Worm (Caenorhabditis elegans): ENCODE measurements around the gene F13E9.11.

F13E9.11 gene

DNA sequence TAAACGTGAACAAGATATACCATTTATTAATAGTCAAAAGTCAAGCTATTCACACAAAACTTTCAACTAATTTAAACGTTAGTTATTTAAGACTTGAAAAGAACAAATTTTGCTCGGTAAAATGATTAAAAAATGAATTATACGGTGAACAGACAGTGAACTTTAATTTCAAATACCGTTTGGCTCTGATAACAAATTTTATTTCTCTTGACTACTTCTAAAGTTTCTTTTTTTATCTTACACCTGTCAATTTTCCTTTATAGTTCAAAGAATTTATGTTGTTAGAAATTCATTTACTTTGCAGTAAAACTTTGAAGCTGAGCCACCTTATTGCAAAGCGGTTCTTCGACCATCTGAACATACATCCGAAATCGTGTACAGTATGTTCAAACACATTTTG lies 46.5 kb upstream of the F13E9.11 start, which contains the start of gene ZK593.3:
ZK593.3 (plus strand) TSS at position 301 of the 400 bp plus-strand sequence.
- TF ChIP-seq elt-4 (tag; optimal IDR thresholded peaks at IDR 0.05), result no peak
- no peak for TF ChIP-seq C38D4.7 (GFP tag; optimal IDR thresholded peaks at IDR 0.05)
- no peak for TF ChIP-seq ceh-31 (tag; optimal IDR thresholded peaks at IDR 0.05)
- TF ChIP-seq eyg-1 (tag; optimal IDR thresholded peaks at IDR 0.05), result no peak
- TF ChIP-seq elt-2 (tag; optimal IDR thresholded peaks at IDR 0.05), result no peak
- no peak for TF ChIP-seq nfya-1 (tag; optimal IDR thresholded peaks at IDR 0.05)
- no peak for TF ChIP-seq pha-2 (tag; optimal IDR thresholded peaks at IDR 0.05)
- TF ChIP-seq K09A11.1 (tag; optimal IDR thresholded peaks at IDR 0.05; ENCODE audit: insufficient read depth), result no peak
- TF ChIP-seq pax-1 (tag; optimal IDR thresholded peaks at IDR 0.05), result no peak
- TF ChIP-seq ceh-34 (tag; optimal IDR thresholded peaks at IDR 0.05), result no peak
- TF ChIP-seq ceh-24 (tag; optimal IDR thresholded peaks at IDR 0.05), result no peak
- TF ChIP-seq gmeb-2 (tag; optimal IDR thresholded peaks at IDR 0.05), result no peak
- TF ChIP-seq ceh-19 (GFP tag; optimal IDR thresholded peaks at IDR 0.05), result no peak

DNA sequence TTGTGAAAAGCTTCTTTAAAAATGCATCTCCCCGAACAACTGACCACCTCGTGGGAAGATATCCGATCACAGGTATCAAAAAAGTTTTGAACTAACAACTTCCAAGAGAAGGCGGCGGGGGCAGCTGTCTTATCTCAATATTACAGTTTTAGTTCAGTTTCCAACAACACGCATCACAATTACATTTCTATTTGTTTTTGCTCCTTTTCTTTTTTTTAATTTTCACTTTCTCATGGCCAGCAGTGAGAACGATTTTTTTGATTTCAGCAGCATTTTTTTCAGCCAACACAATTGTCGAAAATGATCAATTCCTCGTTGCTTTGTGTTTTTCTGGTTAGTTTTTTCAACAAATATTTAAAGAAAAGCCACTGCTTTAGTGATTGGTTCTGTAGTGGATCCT lies 44.1 kb upstream of the F13E9.11 start, which contains the start of gene ZK593.2:
ZK593.2 (plus strand) TSS at position 301 of the 400 bp plus-strand sequence.
- no peak for TF ChIP-seq fkh-10 (GFP tag; optimal IDR thresholded peaks at IDR 0.05)
- TF ChIP-seq Y22D7AL.16 (tag; optimal IDR thresholded peaks at IDR 0.05), result no peak
- no peak for TF ChIP-seq tbx-2 (tag; optimal IDR thresholded peaks at IDR 0.05)
- no peak for TF ChIP-seq fkh-6 (tag; optimal IDR thresholded peaks at IDR 0.05)
- TF ChIP-seq ceh-19 (GFP tag; optimal IDR thresholded peaks at IDR 0.05), result no peak
- no peak for TF ChIP-seq sox-4 (tag; optimal IDR thresholded peaks at IDR 0.05)
- TF ChIP-seq pha-2 (tag; optimal IDR thresholded peaks at IDR 0.05), result no peak
- no peak for TF ChIP-seq ceh-18 (tag; optimal IDR thresholded peaks at IDR 0.05)
- TF ChIP-seq elt-2 (tag; optimal IDR thresholded peaks at IDR 0.05), result no peak
- no peak for TF ChIP-seq ceh-48 (tag; optimal IDR thresholded peaks at IDR 0.05)
- TF ChIP-seq nhr-11 (tag; optimal IDR thresholded peaks at IDR 0.05), result no peak
- no peak for TF ChIP-seq unc-55 (GFP tag; optimal IDR thresholded peaks at IDR 0.05)
- TF ChIP-seq hlh-8 (tag; optimal IDR thresholded peaks at IDR 0.05), result no peak

ce11 chrIV:10909708-10910107 lies 40.8 kb upstream of the F13E9.11 start, which contains the start of gene pyk-2:
TSS of gene pyk-2 (plus strand) at chrIV:10909913.
- TF ChIP-seq pag-3 (tag; optimal IDR thresholded peaks at IDR 0.05; ENCODE audit: borderline replicate concordance) (no peak), fkh-6 (tag; optimal IDR thresholded peaks at IDR 0.05) (no peak), nhr-11 (tag; optimal IDR thresholded peaks at IDR 0.05) (no peak), Y22D7AL.16 (tag; optimal IDR thresholded peaks at IDR 0.05) (no peak), gmeb-2 (tag; optimal IDR thresholded peaks at IDR 0.05) (no peak), ceh-6 (GFP tag; optimal IDR thresholded peaks at IDR 0.05) (no peak), unc-55 (GFP tag; optimal IDR thresholded peaks at IDR 0.05) (no peak), dmd-4 (tag; optimal IDR thresholded peaks at IDR 0.05; ENCODE audit: borderline replicate concordance) (no peak), sdc-2 (tag; optimal IDR thresholded peaks at IDR 0.05) (no peak), pax-1 (tag; optimal IDR thresholded peaks at IDR 0.05) (no peak)

- TF ChIP-seq lim-6 (tag; optimal IDR thresholded peaks at IDR 0.05) (no peak), ceh-31 (tag; optimal IDR thresholded peaks at IDR 0.05) (no peak)
These were observed 40.3 kb upstream of the F13E9.11 start, which contains the start of gene ZK596.2 for ce11 chrIV:10909206-10909605. TSS of gene ZK596.2 (minus strand) at chrIV:10909306.

ce11 chrIV:10904282-10904681 lies 35.3 kb upstream of the F13E9.11 start, which contains the start of gene ZK596.3:
TSS of gene ZK596.3 (minus strand) at chrIV:10904382.
- TF ChIP-seq pha-4 (tag; optimal IDR thresholded peaks at IDR 0.05) (no peak), nhr-11 (tag; optimal IDR thresholded peaks at IDR 0.05) (no peak), C08G9.2 (tag; optimal IDR thresholded peaks at IDR 0.05) (no peak), tbx-2 (tag; optimal IDR thresholded peaks at IDR 0.05) (no peak), K02D7.2 (tag; optimal IDR thresholded peaks at IDR 0.05) (no peak), tbx-7 (tag; optimal IDR thresholded peaks at IDR 0.05) (no peak), pat-9 (tag; optimal IDR thresholded peaks at IDR 0.05) (no peak), ceh-18 (tag; optimal IDR thresholded peaks at IDR 0.05) (no peak), ref-2 (tag; optimal IDR thresholded peaks at IDR 0.05) (no peak), eyg-1 (tag; optimal IDR thresholded peaks at IDR 0.05) (no peak), hlh-13 (GFP tag; optimal IDR thresholded peaks at IDR 0.05) (no peak), nfya-1 (tag; optimal IDR thresholded peaks at IDR 0.05) (no peak)

Measured in whole organism, late embryonic.